Worm (Caenorhabditis elegans): ENCODE measurements around the gene sri-9.

The sri-9 gene

ce11 chrV:17022613-17023322 lies 21.5 kb downstream of the sri-9 start, which contains the start of the genes F49H6.8 and F49H6.5:
F49H6.8 (minus strand) TSS chrV:17022663.
F49H6.5 (plus strand) TSS chrV:17023241.
- TF ChIP-seq sma-9 (GFP tag; optimal IDR thresholded peaks at IDR 0.05) (no peak), sma-9 (tag; optimal IDR thresholded peaks at IDR 0.05) (no peak), gmeb-1 (tag; optimal IDR thresholded peaks at IDR 0.05) (no peak), crh-2 (tag; optimal IDR thresholded peaks at IDR 0.05) (no peak), ztf-1 (GFP tag; conservative IDR thresholded peaks at IDR 0.05) (no peak), peb-1 (tag; optimal IDR thresholded peaks at IDR 0.05) (no peak), blmp-1 (tag; optimal IDR thresholded peaks at IDR 0.05; ENCODE audit: insufficient read depth) (no peak), ZK546.5 (tag; optimal IDR thresholded peaks at IDR 0.05) (no peak), ama-1 (optimal IDR thresholded peaks at IDR 0.05) (no peak), unc-55 (GFP tag; optimal IDR thresholded peaks at IDR 0.05) (no peak), F13H6.1 (tag; optimal IDR thresholded peaks at IDR 0.05) (no peak), lin-13 (GFP tag; optimal IDR thresholded peaks at IDR 0.05) (no peak), nhr-129 (tag; optimal IDR thresholded peaks at IDR 0.05) (no peak), ztf-11 (tag; optimal IDR thresholded peaks at IDR 0.05) (no peak), sem-4 (tag; optimal IDR thresholded peaks at IDR 0.05) (no peak), nhr-23 (tag; optimal IDR thresholded peaks at IDR 0.05) (no peak)

- TF ChIP-seq unc-39 (tag; optimal IDR thresholded peaks at IDR 0.05) = no peak
- TF ChIP-seq peb-1 (tag; optimal IDR thresholded peaks at IDR 0.05) = no peak
- no peak for TF ChIP-seq ztf-4 (tag; optimal IDR thresholded peaks at IDR 0.05)
- no peak for TF ChIP-seq nhr-129 (tag; optimal IDR thresholded peaks at IDR 0.05)
- TF ChIP-seq R02D3.7 (tag; optimal IDR thresholded peaks at IDR 0.05) = no peak
- TF ChIP-seq ztf-11 (tag; optimal IDR thresholded peaks at IDR 0.05) = no peak
- TF ChIP-seq ama-1 (optimal IDR thresholded peaks at IDR 0.05) = no peak
- no peak for TF ChIP-seq sma-3 (GFP tag; optimal IDR thresholded peaks at IDR 0.05)
- no peak for TF ChIP-seq crh-2 (tag; optimal IDR thresholded peaks at IDR 0.05)
Observed at ce11 chrV:17026289-17026688, 25.0 kb downstream of the sri-9 start, which contains the start of gene F49H6.15. F49H6.15 (minus strand) TSS chrV:17026389.

ce11 chrV:17030430-17030829 lies 29.2 kb downstream of the sri-9 start:
- no peak for TF ChIP-seq ama-1 (optimal IDR thresholded peaks at IDR 0.05)
- no peak for TF ChIP-seq nhr-77 (tag; optimal IDR thresholded peaks at IDR 0.05)
- no peak for TF ChIP-seq crh-2 (tag; optimal IDR thresholded peaks at IDR 0.05)
- TF ChIP-seq unc-39 (tag; optimal IDR thresholded peaks at IDR 0.05) = no peak
- TF ChIP-seq peb-1 (tag; optimal IDR thresholded peaks at IDR 0.05) = no peak
- no peak for TF ChIP-seq lin-13 (GFP tag; optimal IDR thresholded peaks at IDR 0.05)
- no peak for TF ChIP-seq sma-9 (GFP tag; optimal IDR thresholded peaks at IDR 0.05)
- no peak for TF ChIP-seq sma-9 (tag; optimal IDR thresholded peaks at IDR 0.05)
- no peak for TF ChIP-seq ceh-16 (tag; optimal IDR thresholded peaks at IDR 0.05)
- no peak for TF ChIP-seq nhr-6 (tag; optimal IDR thresholded peaks at IDR 0.05)
- no peak for TF ChIP-seq skn-1 (tag; optimal IDR thresholded peaks at IDR 0.05)
- no peak for TF ChIP-seq mab-5 (tag; optimal IDR thresholded peaks at IDR 0.05)
- no peak for TF ChIP-seq nhr-129 (tag; optimal IDR thresholded peaks at IDR 0.05)
- no peak for TF ChIP-seq unc-55 (GFP tag; optimal IDR thresholded peaks at IDR 0.05)
- TF ChIP-seq ztf-1 (GFP tag; conservative IDR thresholded peaks at IDR 0.05) = no peak
- TF ChIP-seq F13H6.1 (tag; optimal IDR thresholded peaks at IDR 0.05) = no peak
- TF ChIP-seq Y55F3AM.14 (GFP tag; optimal IDR thresholded peaks at IDR 0.05) = no peak
- no peak for TF ChIP-seq egl-27 (tag; optimal IDR thresholded peaks at IDR 0.05)
- TF ChIP-seq nhr-237 (tag; optimal IDR thresholded peaks at IDR 0.05) = no peak

ce11 chrV:17035850-17036249 lies 34.6 kb downstream of the sri-9 start, which contains the start of gene srz-94:
srz-94 (minus strand) TSS chrV:17035950.
- TF ChIP-seq Y55F3AM.14 (GFP tag; optimal IDR thresholded peaks at IDR 0.05) = no peak
- TF ChIP-seq fos-1 (tag; optimal IDR thresholded peaks at IDR 0.05) = no peak
- TF ChIP-seq elt-1 (tag; optimal IDR thresholded peaks at IDR 0.05) = no peak
- no peak for TF ChIP-seq ztf-1 (GFP tag; conservative IDR thresholded peaks at IDR 0.05)
- no peak for TF ChIP-seq mbf-1 (tag; optimal IDR thresholded peaks at IDR 0.05)
- TF ChIP-seq lin-13 (GFP tag; optimal IDR thresholded peaks at IDR 0.05) = no peak
- TF ChIP-seq sma-3 (GFP tag; optimal IDR thresholded peaks at IDR 0.05) = no peak
- no peak for TF ChIP-seq ceh-16 (tag; optimal IDR thresholded peaks at IDR 0.05)
- TF ChIP-seq C34F6.9 (tag; optimal IDR thresholded peaks at IDR 0.05) = no peak
- TF ChIP-seq F13H6.1 (tag; optimal IDR thresholded peaks at IDR 0.05) = no peak
- no peak for TF ChIP-seq ztf-11 (tag; optimal IDR thresholded peaks at IDR 0.05)
- TF ChIP-seq elt-3 (tag; optimal IDR thresholded peaks at IDR 0.05) = no peak
- no peak for TF ChIP-seq crh-2 (tag; optimal IDR thresholded peaks at IDR 0.05)
- TF ChIP-seq unc-55 (GFP tag; optimal IDR thresholded peaks at IDR 0.05) = no peak
- no peak for TF ChIP-seq sem-4 (tag; optimal IDR thresholded peaks at IDR 0.05)
